Fruit fly (Drosophila melanogaster) whole organism, embryonic: ENCODE data around the gene holn1.

Source experiments
- Adf1 ChIP-seq: fragments of 200-800 bp; sonication (Bioruptor generic); IDR thresholded peaks from 2 replicates; pipeline ENCODE4 v1.3.6; 2022; ENCODE audit warnings: missing biosample characterization, missing genetic modification characterization
- CG10366 ChIP-seq: fragments of 200-800 bp; sonication (Bioruptor generic); IDR thresholded peaks from 2 replicates; pipeline ENCODE4 v1.3.6; 2022; ENCODE audit warnings: missing biosample characterization, missing genetic modification characterization
- CG10462 ChIP-seq: fragments of 200-800 bp; sonication (Bioruptor generic); optimal IDR thresholded peaks from 2 replicates; lab custom pipeline; 2016; ENCODE audit warnings: missing biosample characterization, missing genetic modification characterization
- CG10543 ChIP-seq: fragments of 200-800 bp; sonication (Bioruptor generic); optimal IDR thresholded peaks from 3 replicates; lab custom pipeline; 2017; ENCODE audit warnings: missing biosample characterization, mild to moderate bottlenecking, missing genetic modification characterization, moderate library complexity
- CG10565 ChIP-seq: fragments of 200-800 bp; sonication (Bioruptor generic); optimal IDR thresholded peaks from 3 replicates; lab custom pipeline; 2016; ENCODE audit warnings: missing biosample characterization, mild to moderate bottlenecking, missing genetic modification characterization
- CG10654 ChIP-seq: fragments of 200-800 bp; sonication (Bioruptor generic); optimal IDR thresholded peaks from 2 replicates; lab custom pipeline; 2016; ENCODE audit warnings: missing biosample characterization, missing genetic modification characterization
- CG11398 ChIP-seq: fragments of 200-800 bp; sonication (Bioruptor generic); optimal IDR thresholded peaks from 2 replicates; lab custom pipeline; 2016; ENCODE audit warnings: missing biosample characterization, missing genetic modification characterization
- CG12104 ChIP-seq: fragments of 200-800 bp; sonication (Bioruptor generic); optimal IDR thresholded peaks from 3 replicates; lab custom pipeline; 2016; ENCODE audit warnings: missing biosample characterization, missing genetic modification characterization
- CG12236 ChIP-seq: fragments of 200-800 bp; sonication (Bioruptor generic); optimal IDR thresholded peaks from 2 replicates; lab custom pipeline; 2016; ENCODE audit warnings: missing biosample characterization, missing genetic modification characterization
- CG12391 ChIP-seq: fragments of 200-800 bp; sonication (Bioruptor generic); optimal IDR thresholded peaks from 3 replicates; lab custom pipeline; 2018; ENCODE audit warnings: missing biosample characterization, mild to moderate bottlenecking, missing genetic modification characterization, moderate library complexity
- CG12942 ChIP-seq: fragments of 200-800 bp; sonication (Bioruptor generic); optimal IDR thresholded peaks from 3 replicates; lab custom pipeline; 2016; ENCODE audit warnings: missing biosample characterization, missing genetic modification characterization
- CG17802 ChIP-seq: fragments of 200-800 bp; sonication (Bioruptor generic); optimal IDR thresholded peaks from 2 replicates; lab custom pipeline; 2018; ENCODE audit warnings: missing biosample characterization, mild to moderate bottlenecking, missing genetic modification characterization, moderate library complexity
- CG2712 ChIP-seq: fragments of 200-800 bp; optimal IDR thresholded peaks from 3 replicates; lab custom pipeline; 2019; ENCODE audit warnings: missing biosample characterization, mild to moderate bottlenecking, missing genetic modification characterization, moderate library complexity
- CG31365 ChIP-seq: fragments of 200-800 bp; sonication (Bioruptor generic); optimal IDR thresholded peaks from 2 replicates; lab custom pipeline; 2018; ENCODE audit warnings: missing biosample characterization, mild to moderate bottlenecking, missing genetic modification characterization
- CG32767 ChIP-seq: fragments of 200-800 bp; sonication (Bioruptor generic); IDR thresholded peaks from 2 replicates; pipeline ENCODE4 v1.3.6; 2022; ENCODE audit warnings: missing biosample characterization, missing genetic modification characterization
- CG33557 ChIP-seq: fragments of 200-800 bp; sonication (Bioruptor generic); optimal IDR thresholded peaks from 2 replicates; lab custom pipeline; 2019; ENCODE audit warnings: missing biosample characterization, mild to moderate bottlenecking, missing genetic modification characterization, moderate library complexity
- CG5245 ChIP-seq: fragments of 200-800 bp; sonication (Bioruptor generic); optimal IDR thresholded peaks from 3 replicates; lab custom pipeline; 2016; ENCODE audit warnings: missing biosample characterization, missing genetic modification characterization
- CG5953 ChIP-seq: fragments of 200-800 bp; sonication (Bioruptor generic); IDR thresholded peaks from 2 replicates; pipeline ENCODE4 v1.3.6; 2022; ENCODE audit warnings: missing biosample characterization, missing genetic modification characterization
- CG7556 ChIP-seq: fragments of 200-800 bp; sonication (Bioruptor generic); optimal IDR thresholded peaks from 2 replicates; lab custom pipeline; 2017; ENCODE audit warnings: missing biosample characterization, mild to moderate bottlenecking, missing genetic modification characterization
- CG9609 ChIP-seq: fragments of 200-800 bp; sonication (Bioruptor generic); optimal IDR thresholded peaks from 3 replicates; lab custom pipeline; 2016; ENCODE audit warnings: missing biosample characterization, missing genetic modification characterization
- CHES-1-like ChIP-seq: fragments of 200-800 bp; sonication (Bioruptor generic); optimal IDR thresholded peaks from 2 replicates; lab custom pipeline; 2016; ENCODE audit warnings: missing biosample characterization, missing genetic modification characterization
- E2f2 ChIP-seq: fragments of 200-800 bp; sonication (Bioruptor generic); IDR thresholded peaks from 2 replicates; pipeline ENCODE4 v1.3.6; 2022; ENCODE audit warnings: missing biosample characterization, missing genetic modification characterization
- H2.0 ChIP-seq: fragments of 200-800 bp; sonication (Bioruptor generic); IDR thresholded peaks from 2 replicates; pipeline ENCODE4 v1.3.6; 2022; ENCODE audit warnings: missing biosample characterization, missing genetic modification characterization
- HHEX ChIP-seq: fragments of 200-800 bp; sonication (Bioruptor generic); optimal IDR thresholded peaks from 3 replicates; lab custom pipeline; 2017; ENCODE audit warnings: missing biosample characterization, mild to moderate bottlenecking, missing genetic modification characterization, missing genetic modification reagents
- Lhr ChIP-seq: fragments of 200-800 bp; sonication (Bioruptor generic); optimal IDR thresholded peaks from 3 replicates; lab custom pipeline; 2017; ENCODE audit warnings: mild to moderate bottlenecking, missing biosample characterization, missing genetic modification reagents, missing genetic modification characterization
- NFAT ChIP-seq: fragments of 200-800 bp; sonication (Bioruptor generic); IDR thresholded peaks from 2 replicates; pipeline ENCODE4 v1.3.6; 2022; ENCODE audit warnings: missing biosample characterization, missing genetic modification characterization
- Opbp ChIP-seq: fragments of 200-800 bp; sonication (Bioruptor generic); IDR thresholded peaks from 3 replicates; pipeline ENCODE4 v1.3.6; 2022; ENCODE audit warnings: missing biosample characterization, missing genetic modification characterization; ENCODE audit not compliant: partially characterized antibody
- Optix ChIP-seq: fragments of 200-800 bp; sonication (Bioruptor generic); IDR thresholded peaks from 3 replicates; pipeline ENCODE4 v1.3.6; 2022; ENCODE audit warnings: missing biosample characterization, missing genetic modification characterization
- PHDP ChIP-seq: fragments of 200-800 bp; sonication (Bioruptor generic); optimal IDR thresholded peaks from 3 replicates; lab custom pipeline; 2018; ENCODE audit warnings: missing biosample characterization, mild to moderate bottlenecking, missing genetic modification characterization, moderate library complexity
- Sox100B ChIP-seq: fragments of 200-800 bp; sonication (Bioruptor generic); optimal IDR thresholded peaks from 3 replicates; lab custom pipeline; 2018; ENCODE audit warnings: missing biosample characterization, mild to moderate bottlenecking, missing genetic modification characterization
- ac ChIP-seq: fragments of 200-800 bp; sonication (Bioruptor generic); optimal IDR thresholded peaks from 3 replicates; lab custom pipeline; 2017; ENCODE audit warnings: missing biosample characterization, mild to moderate bottlenecking, missing genetic modification characterization
- bcd ChIP-seq: fragments of 200-800 bp; sonication (Bioruptor generic); optimal IDR thresholded peaks from 2 replicates; lab custom pipeline; 2017; ENCODE audit warnings: missing biosample characterization, mild to moderate bottlenecking, missing genetic modification characterization
- chm ChIP-seq: fragments of 200-800 bp; sonication (Bioruptor generic); IDR thresholded peaks from 2 replicates; pipeline ENCODE4 v1.3.6; 2022; ENCODE audit warnings: missing biosample characterization, missing genetic modification characterization
- dmrt99B ChIP-seq: fragments of 200-800 bp; sonication (Bioruptor generic); optimal IDR thresholded peaks from 2 replicates; lab custom pipeline; 2018; ENCODE audit warnings: missing biosample characterization, mild to moderate bottlenecking, missing genetic modification characterization, moderate library complexity
- dysf ChIP-seq: fragments of 200-800 bp; sonication (Bioruptor generic); IDR thresholded peaks from 3 replicates; pipeline ENCODE4 v1.3.6; 2022; ENCODE audit warnings: missing biosample characterization, missing genetic modification characterization
- ems ChIP-seq: fragments of 200-800 bp; sonication (Bioruptor generic); optimal IDR thresholded peaks from 3 replicates; lab custom pipeline; 2016; ENCODE audit warnings: missing biosample characterization, missing genetic modification characterization
- fd96Cb ChIP-seq: fragments of 200-800 bp; sonication (Bioruptor generic); optimal IDR thresholded peaks from 2 replicates; lab custom pipeline; 2018; ENCODE audit warnings: missing biosample characterization, mild to moderate bottlenecking, missing genetic modification characterization, moderate library complexity
- fru ChIP-seq: fragments of >200 bp; optimal IDR thresholded peaks from 2 replicates; lab custom pipeline; 2017
- her ChIP-seq: fragments of 200-800 bp; sonication (Bioruptor generic); optimal IDR thresholded peaks from 2 replicates; lab custom pipeline; 2016; ENCODE audit warnings: missing biosample characterization, missing genetic modification characterization
- jing ChIP-seq: fragments of 200-800 bp; sonication (Bioruptor generic); optimal IDR thresholded peaks from 2 replicates; lab custom pipeline; 2018; ENCODE audit warnings: missing biosample characterization, mild to moderate bottlenecking, missing genetic modification characterization
- lola ChIP-seq, 3 experiments: fragments of >200 bp in 2 of 3; fragments of 200-800 bp in 1 of 3; sonication (Bioruptor generic) in 1 of 3; optimal IDR thresholded peaks; 2 replicates each; lab custom pipeline; 2017 to 2019; ENCODE audit warnings: missing biosample characterization in 3 of 3, missing genetic modification characterization in 3 of 3, mild to moderate bottlenecking in 1 of 3, moderate library complexity in 1 of 3
- oc ChIP-seq: fragments of 200-800 bp; sonication (Bioruptor generic); optimal IDR thresholded peaks from 2 replicates; lab custom pipeline; 2018; ENCODE audit warnings: missing biosample characterization, mild to moderate bottlenecking, missing genetic modification characterization, moderate library complexity
- pan ChIP-seq, 4 experiments: fragments of >200 bp in 3 of 4; fragments of 200-800 bp in 1 of 4; sonication (Bioruptor generic) in 1 of 4; optimal IDR thresholded peaks in 3 of 4; IDR thresholded peaks in 1 of 4; 2 replicates each; pipeline versions ENCODE4 v1.3.6 to Lab custom; 2017 to 2022; ENCODE audit warnings: missing biosample characterization in 2 of 4, missing genetic modification characterization in 2 of 4, mixed read lengths in 1 of 4
- ranshi ChIP-seq: fragments of 200-800 bp; sonication (Bioruptor generic); IDR thresholded peaks from 2 replicates; pipeline ENCODE4 v1.3.6; 2022; ENCODE audit warnings: missing biosample characterization, missing genetic modification characterization
- slp2 ChIP-seq: fragments of 200-800 bp; sonication (Bioruptor generic); optimal IDR thresholded peaks from 2 replicates; lab custom pipeline; 2016; ENCODE audit warnings: missing biosample characterization, missing genetic modification characterization
- tap ChIP-seq: fragments of 200-800 bp; optimal IDR thresholded peaks from 3 replicates; lab custom pipeline; 2019; ENCODE audit warnings: missing biosample characterization, mild to moderate bottlenecking, missing genetic modification characterization, moderate library complexity
- trh ChIP-seq: fragments of 200-800 bp; sonication (Bioruptor generic); optimal IDR thresholded peaks from 2 replicates; lab custom pipeline; 2016; ENCODE audit warnings: missing biosample characterization, missing genetic modification characterization
- tup ChIP-seq: fragments of 200-800 bp; sonication (Bioruptor generic); optimal IDR thresholded peaks from 2 replicates; lab custom pipeline; 2016; ENCODE audit warnings: missing biosample characterization, mild to moderate bottlenecking, missing genetic modification characterization, moderate library complexity
- vnd ChIP-seq: fragments of 200-800 bp; sonication (Bioruptor generic); IDR thresholded peaks from 3 replicates; pipeline ENCODE4 v1.3.6; 2022; ENCODE audit warnings: missing biosample characterization, missing genetic modification characterization; ENCODE audit not compliant: partially characterized antibody

Gene holn1

DNA sequence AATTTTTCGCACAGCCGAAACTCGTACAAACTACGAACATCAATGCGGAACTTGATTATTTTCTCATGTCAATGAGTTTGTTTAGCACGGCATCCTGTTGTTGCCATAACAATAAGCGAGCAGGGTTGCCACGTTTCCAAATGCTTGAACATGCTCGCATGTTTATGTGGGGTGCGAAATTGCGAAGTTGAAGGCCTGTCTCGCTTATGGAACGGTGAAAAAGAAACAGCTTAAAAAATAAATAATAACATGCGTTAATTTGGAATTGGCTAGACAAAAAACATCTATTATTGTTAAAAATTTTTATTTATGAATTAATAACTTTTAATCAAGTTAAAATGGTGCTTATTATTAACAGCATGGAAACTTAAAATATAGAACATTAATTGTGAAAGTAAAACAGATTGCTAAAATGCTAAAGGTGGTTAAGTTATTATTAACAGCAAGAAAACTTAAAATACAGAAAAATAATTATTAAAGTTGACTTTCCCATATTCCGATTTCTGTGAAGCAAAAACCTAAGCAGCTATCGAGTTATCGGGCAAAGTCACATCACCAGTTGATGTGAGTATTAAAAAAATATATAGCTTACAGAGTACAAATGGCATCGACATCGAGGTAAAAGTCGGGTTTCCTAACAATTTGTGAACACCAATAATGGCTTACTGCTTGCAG lies 4.9 kb upstream of the holn1 start, which contains the start of the genes Bug22 and TfIIB (continued):
- TF ChIP-seq CG12391 (tag; lab: Kevin White, UChicago) (peak; percentile 88), CG12942 (peak; percentile 71), Adf1 (GFP tag; lab: Robert Waterston, UW) (peak; percentile 30; the same call in 1 of the 2 replicates), E2f2 (GFP tag; lab: Robert Waterston, UW) (peak; percentile 41; the same call in 1 of the 2 replicates), CG32767 (no peak), bcd (no peak), PHDP (tag; lab: Kevin White, UChicago) (peak; percentile 73), Opbp (GFP tag; lab: Robert Waterston, UW) (no peak), Sox100B (GFP tag; lab: Kevin White, UChicago) (peak; percentile 39), vnd (GFP tag; lab: Robert Waterston, UW) (no peak), CG9609 (GFP tag; lab: Kevin White, UChicago) (peak; percentile 63), dysf (GFP tag; lab: Robert Waterston, UW) (peak; percentile 63; the same call in 2 of the 3 replicates), slp2 (peak; percentile 57), her (peak; percentile 25), Lhr (GFP tag; lab: Kevin White, UChicago) (peak; percentile 26), CG12236 (GFP tag; lab: Kevin White, UChicago) (peak; percentile 41), CG10462 (GFP tag; lab: Kevin White, UChicago) (peak; percentile 37), lola (GFP tag; optimal IDR thresholded peaks at IDR 0.05; lab: Kevin White, UChicago) (peak in 1 of 3 experiments; percentile 54), Optix (GFP tag; lab: Robert Waterston, UW) (peak; percentile 60; the same call in 1 of the 3 replicates), CG10543 (GFP tag; lab: Kevin White, UChicago) (peak; percentile 80), fru (lab: Kevin White, UChicago) (no peak), CG31365 (tag; lab: Kevin White, UChicago) (no peak), dmrt99B (tag; lab: Kevin White, UChicago) (no peak), CG10565 (GFP tag; lab: Kevin White, UChicago) (no peak), CHES-1-like (peak; percentile 81), chm (GFP tag; lab: Robert Waterston, UW) (peak; percentile 65; the same call in 1 of the 2 replicates), ranshi (GFP tag; lab: Robert Waterston, UW) (0 out of 2 replicates have a peak, but pooled peaks have one; percentile 64), CG33557 (peak; percentile 26), H2.0 (GFP tag; lab: Robert Waterston, UW) (peak; percentile 64), ac (no peak), fd96Cb (tag; lab: Kevin White, UChicago) (peak; percentile 29), CG12104 (GFP tag; lab: Kevin White, UChicago) (peak; percentile 60), CG5953 (no peak), NFAT (GFP tag; lab: Robert Waterston, UW) (peak; percentile 76; the same call in 1 of the 2 replicates), CG2712 (peak; percentile 77), ems (GFP tag; lab: Kevin White, UChicago) (peak; percentile 52), pan (optimal IDR thresholded peaks at IDR 0.05; lab: Kevin White, UChicago) (no peak), pan (GFP tag; optimal IDR thresholded peaks at IDR 0.05 in 1 of 2, IDR thresholded peaks at IDR 0.05 in 1 of 2) (peak in 1 of 2 experiments; percentile 76), jing (GFP tag; lab: Kevin White, UChicago) (no peak), CG10366 (GFP tag; lab: Robert Waterston, UW) (peak; percentile 74), CG5245 (GFP tag; lab: Kevin White, UChicago) (peak; percentile 67), CG7556 (GFP tag; lab: Kevin White, UChicago) (peak; percentile 69), oc (no peak), tup (GFP tag; lab: Kevin White, UChicago) (peak; percentile 61), CG11398 (no peak), HHEX (GFP tag; lab: Kevin White, UChicago) (peak; percentile 48), tap (tag; lab: Kevin White, UChicago) (no peak), trh (GFP tag; lab: Kevin White, UChicago) (peak; percentile 24), CG17802 (tag; lab: Kevin White, UChicago) (peak; percentile 84), CG10654 (peak; percentile 50)
